Fruit fly (Drosophila melanogaster) whole organism, embryonic: Measurements from ENCODE around the gene MtnE.

ENCODE experiments used
- Antp ChIP-seq: fragments of 200-800 bp; sonication (Bioruptor generic); optimal IDR thresholded peaks from 3 replicates; lab custom pipeline; 2016; ENCODE audit warnings: missing biosample characterization, missing genetic modification characterization
- CG12391 ChIP-seq: fragments of 200-800 bp; sonication (Bioruptor generic); optimal IDR thresholded peaks from 3 replicates; lab custom pipeline; 2018; ENCODE audit warnings: missing biosample characterization, mild to moderate bottlenecking, missing genetic modification characterization, moderate library complexity
- CG12942 ChIP-seq: fragments of 200-800 bp; sonication (Bioruptor generic); optimal IDR thresholded peaks from 3 replicates; lab custom pipeline; 2016; ENCODE audit warnings: missing biosample characterization, missing genetic modification characterization
- CG14014 ChIP-seq: fragments of 200-800 bp; sonication (Bioruptor generic); IDR thresholded peaks from 2 replicates; pipeline ENCODE4 v1.3.6; 2022; ENCODE audit warnings: missing biosample characterization, missing genetic modification characterization
- CG14710 ChIP-seq: fragments of 200-800 bp; sonication (Bioruptor generic); optimal IDR thresholded peaks from 3 replicates; lab custom pipeline; 2019; ENCODE audit warnings: missing biosample characterization, mild to moderate bottlenecking, missing genetic modification characterization, moderate library complexity
- CG15514 ChIP-seq: fragments of 200-800 bp; sonication (Bioruptor generic); optimal IDR thresholded peaks from 3 replicates; lab custom pipeline; 2017; ENCODE audit warnings: missing biosample characterization, missing genetic modification characterization, mild to moderate bottlenecking, moderate library complexity, missing genetic modification reagents
- CG17385 ChIP-seq: fragments of 200-800 bp; sonication (Bioruptor generic); optimal IDR thresholded peaks from 3 replicates; lab custom pipeline; 2018; ENCODE audit warnings: missing biosample characterization, mild to moderate bottlenecking, missing genetic modification characterization
- CG17829 ChIP-seq: fragments of 200-800 bp; optimal IDR thresholded peaks from 2 replicates; lab custom pipeline; 2019; ENCODE audit warnings: missing biosample characterization, mild to moderate bottlenecking, missing genetic modification characterization, moderate library complexity
- CG1792 ChIP-seq: fragments of 200-800 bp; sonication (Bioruptor generic); optimal IDR thresholded peaks from 2 replicates; lab custom pipeline; 2016; ENCODE audit warnings: missing biosample characterization, missing genetic modification characterization
- CG18262 ChIP-seq: fragments of 200-800 bp; optimal IDR thresholded peaks from 3 replicates; lab custom pipeline; 2019; ENCODE audit warnings: missing biosample characterization, mild to moderate bottlenecking, missing genetic modification characterization, moderate library complexity
- CG2712 ChIP-seq: fragments of 200-800 bp; optimal IDR thresholded peaks from 3 replicates; lab custom pipeline; 2019; ENCODE audit warnings: missing biosample characterization, mild to moderate bottlenecking, missing genetic modification characterization, moderate library complexity
- CG6683 ChIP-seq: fragments of 200-800 bp; sonication (Bioruptor generic); optimal IDR thresholded peaks from 2 replicates; lab custom pipeline; 2017; ENCODE audit warnings: missing biosample characterization, mild to moderate bottlenecking, missing genetic modification characterization, missing genetic modification reagents
- CG8089 ChIP-seq: fragments of 200-800 bp; sonication (Bioruptor generic); optimal IDR thresholded peaks from 3 replicates; lab custom pipeline; 2016; ENCODE audit warnings: missing biosample characterization, missing genetic modification characterization
- CG8944 ChIP-seq: fragments of 200-800 bp; sonication (Bioruptor generic); optimal IDR thresholded peaks from 3 replicates; lab custom pipeline; 2016; ENCODE audit warnings: missing biosample characterization, missing genetic modification characterization
- CG9609 ChIP-seq: fragments of 200-800 bp; sonication (Bioruptor generic); optimal IDR thresholded peaks from 3 replicates; lab custom pipeline; 2016; ENCODE audit warnings: missing biosample characterization, missing genetic modification characterization
- Deaf1 ChIP-seq: fragments of 200-800 bp; optimal IDR thresholded peaks from 3 replicates; lab custom pipeline; 2019; ENCODE audit warnings: missing biosample characterization, mild to moderate bottlenecking, missing genetic modification characterization, moderate library complexity
- Drgx ChIP-seq: fragments of 200-800 bp; sonication (Bioruptor generic); IDR thresholded peaks from 2 replicates; pipeline ENCODE4 v1.3.6; 2022; ENCODE audit warnings: missing biosample characterization, missing genetic modification characterization
- E2f1 ChIP-seq: fragments of 200-800 bp; sonication (Bioruptor generic); IDR thresholded peaks from 2 replicates; pipeline ENCODE4 v1.3.6; 2022; ENCODE audit warnings: missing biosample characterization, missing genetic modification characterization
- Hey ChIP-seq: fragments of 200-800 bp; sonication (Bioruptor generic); optimal IDR thresholded peaks from 3 replicates; lab custom pipeline; 2018; ENCODE audit warnings: missing biosample characterization, mild to moderate bottlenecking, missing genetic modification characterization
- HmgZ ChIP-seq: fragments of 200-800 bp; sonication (Bioruptor generic); optimal IDR thresholded peaks from 2 replicates; lab custom pipeline; 2018; ENCODE audit warnings: missing biosample characterization, mild to moderate bottlenecking, missing genetic modification characterization
- Kr ChIP-seq: fragments of 200-800 bp; sonication (Bioruptor generic); optimal IDR thresholded peaks from 2 replicates; lab custom pipeline; 2017; ENCODE audit warnings: missing biosample characterization, mild to moderate bottlenecking, missing genetic modification characterization
- Meics ChIP-seq: fragments of 200-800 bp; sonication (Bioruptor generic); optimal IDR thresholded peaks from 2 replicates; lab custom pipeline; 2017; ENCODE audit warnings: missing biosample characterization, mild to moderate bottlenecking, missing genetic modification characterization
- Mes4 ChIP-seq: fragments of 200-800 bp; sonication (Bioruptor generic); optimal IDR thresholded peaks from 2 replicates; lab custom pipeline; 2016; ENCODE audit warnings: missing biosample characterization, missing genetic modification characterization
- Neu2 ChIP-seq: fragments of 200-800 bp; sonication (Bioruptor generic); optimal IDR thresholded peaks from 3 replicates; lab custom pipeline; 2016; ENCODE audit warnings: missing biosample characterization, missing genetic modification characterization, borderline replicate concordance
- Nf-YC ChIP-seq: fragments of 200-800 bp; optimal IDR thresholded peaks from 3 replicates; lab custom pipeline; 2019; ENCODE audit warnings: missing biosample characterization, mild to moderate bottlenecking, missing genetic modification characterization, moderate library complexity
- NfI ChIP-seq: fragments of 200-800 bp; sonication (Bioruptor generic); optimal IDR thresholded peaks from 3 replicates; lab custom pipeline; 2018; ENCODE audit warnings: missing biosample characterization, mild to moderate bottlenecking, missing genetic modification characterization, moderate library complexity
- Poxn ChIP-seq: fragments of 200-800 bp; sonication (Bioruptor generic); IDR thresholded peaks from 2 replicates; pipeline ENCODE4 v1.3.6; 2022; ENCODE audit warnings: missing biosample characterization, missing genetic modification characterization
- Rx ChIP-seq: fragments of 200-800 bp; sonication (Bioruptor generic); IDR thresholded peaks from 2 replicates; pipeline ENCODE4 v1.3.6; 2022; ENCODE audit warnings: missing biosample characterization, missing genetic modification characterization
- ac ChIP-seq: fragments of 200-800 bp; sonication (Bioruptor generic); optimal IDR thresholded peaks from 3 replicates; lab custom pipeline; 2017; ENCODE audit warnings: missing biosample characterization, mild to moderate bottlenecking, missing genetic modification characterization
- amos ChIP-seq: fragments of 200-800 bp; sonication (Bioruptor generic); IDR thresholded peaks from 2 replicates; pipeline ENCODE4 v1.3.6; 2022; ENCODE audit warnings: missing biosample characterization, missing genetic modification characterization; ENCODE audit not compliant: partially characterized antibody
- ato ChIP-seq: fragments of 200-800 bp; sonication (Bioruptor generic); IDR thresholded peaks from 2 replicates; pipeline ENCODE4 v1.3.6; 2022; ENCODE audit warnings: missing biosample characterization, missing genetic modification characterization; ENCODE audit not compliant: partially characterized antibody
- bigmax ChIP-seq: fragments of 200-800 bp; sonication (Bioruptor generic); optimal IDR thresholded peaks from 2 replicates; lab custom pipeline; 2018; ENCODE audit warnings: missing biosample characterization, mild to moderate bottlenecking, missing genetic modification characterization
- cad ChIP-seq: fragments of >200 bp; optimal IDR thresholded peaks from 2 replicates; lab custom pipeline; 2017; ENCODE audit warnings: missing biosample characterization, missing genetic modification characterization
- crol ChIP-seq: fragments of 200-800 bp; sonication (Bioruptor generic); IDR thresholded peaks from 2 replicates; pipeline ENCODE4 v1.3.6; 2022; ENCODE audit warnings: missing biosample characterization, missing genetic modification characterization
- kay ChIP-seq: fragments of 200-800 bp; sonication (Bioruptor generic); optimal IDR thresholded peaks from 2 replicates; lab custom pipeline; 2016; ENCODE audit warnings: missing biosample characterization, missing genetic modification characterization
- lilli ChIP-seq: fragments of 200-800 bp; sonication (Bioruptor generic); optimal IDR thresholded peaks from 3 replicates; lab custom pipeline; 2016; ENCODE audit warnings: missing biosample characterization, missing genetic modification characterization
- maf-S ChIP-seq: fragments of 200-800 bp; sonication (Bioruptor generic); optimal IDR thresholded peaks from 2 replicates; lab custom pipeline; 2016; ENCODE audit warnings: missing biosample characterization, missing genetic modification characterization
- odd ChIP-seq: fragments of 200-800 bp; sonication (Bioruptor generic); optimal IDR thresholded peaks from 2 replicates; lab custom pipeline; 2017; ENCODE audit warnings: missing biosample characterization, mild to moderate bottlenecking, missing genetic modification characterization
- pzg ChIP-seq: fragments of 200-800 bp; sonication (Bioruptor generic); optimal IDR thresholded peaks from 3 replicates; lab custom pipeline; 2018; ENCODE audit warnings: missing biosample characterization, mild to moderate bottlenecking, missing genetic modification characterization, moderate library complexity
- row ChIP-seq: fragments of 200-800 bp; sonication (Bioruptor generic); IDR thresholded peaks from 3 replicates; pipeline ENCODE4 v1.3.6; 2022; ENCODE audit warnings: missing biosample characterization, missing genetic modification characterization
- sens-2 ChIP-seq: fragments of 200-800 bp; sonication (Bioruptor generic); IDR thresholded peaks from 2 replicates; pipeline ENCODE4 v1.3.6; 2022; ENCODE audit warnings: missing biosample characterization, missing genetic modification characterization
- sim ChIP-seq: fragments of 200-800 bp; sonication (Bioruptor generic); IDR thresholded peaks from 2 replicates; pipeline ENCODE4 v1.3.6; 2022; ENCODE audit warnings: missing biosample characterization, missing genetic modification characterization
- sr ChIP-seq: fragments of 200-800 bp; sonication (Bioruptor generic); IDR thresholded peaks from 3 replicates; pipeline ENCODE4 v1.3.6; 2022; ENCODE audit warnings: missing biosample characterization, missing genetic modification characterization
- tio ChIP-seq: fragments of 200-800 bp; sonication (Bioruptor generic); optimal IDR thresholded peaks from 2 replicates; lab custom pipeline; 2017; ENCODE audit warnings: missing biosample characterization, missing genetic modification characterization, inconsistent platforms
- trh ChIP-seq: fragments of 200-800 bp; sonication (Bioruptor generic); optimal IDR thresholded peaks from 2 replicates; lab custom pipeline; 2016; ENCODE audit warnings: missing biosample characterization, missing genetic modification characterization
- unc-4 ChIP-seq: fragments of 200-800 bp; sonication (Bioruptor generic); IDR thresholded peaks from 2 replicates; pipeline ENCODE4 v1.3.6; 2022; ENCODE audit warnings: missing biosample characterization, missing genetic modification characterization; ENCODE audit not compliant: partially characterized antibody
- usp ChIP-seq: fragments of >200 bp; optimal IDR thresholded peaks from 2 replicates; lab custom pipeline; 2017; ENCODE audit warnings: missing biosample characterization, missing genetic modification characterization
- vfl ChIP-seq: fragments of 200-800 bp; sonication (Bioruptor generic); optimal IDR thresholded peaks from 2 replicates; lab custom pipeline; 2016; ENCODE audit warnings: missing biosample characterization, missing genetic modification characterization
- zen ChIP-seq: fragments of 200-800 bp; sonication (Bioruptor generic); optimal IDR thresholded peaks from 3 replicates; lab custom pipeline; 2018; ENCODE audit warnings: missing biosample characterization, mild to moderate bottlenecking, missing genetic modification characterization, moderate library complexity

Gene MtnE

DNA sequence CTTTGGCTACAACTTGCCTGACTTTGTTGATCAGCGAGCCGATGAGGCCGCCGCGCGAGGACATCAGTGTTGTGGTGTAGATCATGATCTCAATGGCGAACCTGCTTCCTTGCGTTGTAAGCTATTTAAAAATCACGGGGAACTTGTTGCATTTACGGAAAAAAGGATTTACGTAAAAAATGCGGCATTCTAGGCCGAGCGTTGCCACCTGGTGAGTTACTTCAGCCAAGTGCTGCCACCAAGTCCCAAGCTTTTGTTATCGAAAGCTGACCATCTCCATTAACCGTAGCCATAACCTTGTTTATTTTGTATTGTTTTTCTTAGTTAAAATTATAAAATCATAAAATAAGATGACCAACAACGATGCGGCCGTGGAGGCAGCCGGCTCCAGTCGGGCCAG is 42.3 kb upstream of the MtnE start, which contains the start of the genes TFAM and CG5412 (continued):
- TF ChIP-seq CG2712 (tag; lab: Kevin White, UChicago), result no peak
- TF ChIP-seq CG14710 (tag; lab: Kevin White, UChicago), result peak; percentile 21
- no peak for TF ChIP-seq CG8089 (GFP tag; lab: Kevin White, UChicago)
- TF ChIP-seq Kr (GFP tag; lab: Kevin White, UChicago), result no peak
- no peak for TF ChIP-seq E2f1 (GFP tag; lab: Robert Waterston, UW)
- TF ChIP-seq CG1792 (GFP tag; lab: Kevin White, UChicago), result no peak

dm6 chr3R:20574535-20574980 is 40.1 kb upstream of the MtnE start:
- peak; percentile 17 for TF ChIP-seq vfl (GFP tag; lab: Kevin White, UChicago)
- no peak for TF ChIP-seq trh (GFP tag; lab: Kevin White, UChicago)
- TF ChIP-seq HmgZ (tag; lab: Kevin White, UChicago), result peak; percentile 60
- no peak for TF ChIP-seq Poxn (GFP tag; lab: Robert Waterston, UW)
- peak; percentile 75 for TF ChIP-seq sens-2 (GFP tag; lab: Robert Waterston, UW)
- peak; percentile 90 for TF ChIP-seq Hey (tag; lab: Kevin White, UChicago)
- TF ChIP-seq unc-4 (GFP tag; lab: Robert Waterston, UW), result 0 out of 2 replicates have a peak, but pooled peaks have one; percentile 38
- no peak for TF ChIP-seq cad (GFP tag; lab: Kevin White, UChicago)
- TF ChIP-seq lilli (GFP tag; lab: Kevin White, UChicago), result peak; percentile 73
- TF ChIP-seq kay, result peak; percentile 5
- no peak for TF ChIP-seq Neu2
- peak; percentile 53 for TF ChIP-seq CG17385 (GFP tag; lab: Kevin White, UChicago)
- peak; percentile 51 for TF ChIP-seq CG15514 (GFP tag; lab: Kevin White, UChicago)
- TF ChIP-seq CG6683 (GFP tag; lab: Kevin White, UChicago), result no peak
- TF ChIP-seq Deaf1 (tag; lab: Kevin White, UChicago), result peak; percentile 53
- TF ChIP-seq CG18262 (tag; lab: Kevin White, UChicago), result no peak
- peak; percentile 14; the same call in 1 of the 3 replicates for TF ChIP-seq row (GFP tag; lab: Robert Waterston, UW)
- peak; percentile 56 for TF ChIP-seq bigmax (GFP tag; lab: Kevin White, UChicago)
- no peak for TF ChIP-seq CG12391 (tag; lab: Kevin White, UChicago)
- peak; percentile 38 for TF ChIP-seq Nf-YC (tag; lab: Kevin White, UChicago)
- no peak for TF ChIP-seq CG12942 (GFP tag; lab: Kevin White, UChicago)
- TF ChIP-seq NfI (GFP tag; lab: Kevin White, UChicago), result peak; percentile 24
- peak; percentile 36 for TF ChIP-seq zen (tag; lab: Kevin White, UChicago)
- TF ChIP-seq CG2712 (tag; lab: Kevin White, UChicago), result peak; percentile 4
- TF ChIP-seq Antp (GFP tag; lab: Kevin White, UChicago), result peak; percentile 19
- no peak for TF ChIP-seq crol (GFP tag; lab: Robert Waterston, UW)
- TF ChIP-seq sim (GFP tag; lab: Robert Waterston, UW), result no peak
- TF ChIP-seq usp (GFP tag; lab: Kevin White, UChicago), result no peak
- TF ChIP-seq CG17829 (tag; lab: Kevin White, UChicago), result peak; percentile 65
- no peak for TF ChIP-seq ac (GFP tag; lab: Kevin White, UChicago)
- TF ChIP-seq pzg, result peak; percentile 12
- no peak for TF ChIP-seq Rx
- peak; percentile 22 for TF ChIP-seq odd (GFP tag; lab: Kevin White, UChicago)
- TF ChIP-seq ato (GFP tag; lab: Robert Waterston, UW), result 0 out of 2 replicates have a peak, but pooled peaks have one; percentile 12
- no peak for TF ChIP-seq tio (GFP tag; lab: Kevin White, UChicago)
- TF ChIP-seq amos (GFP tag; lab: Robert Waterston, UW), result peak; percentile 39; the same call in 1 of the 2 replicates
- TF ChIP-seq CG14014 (GFP tag; lab: Robert Waterston, UW), result peak; percentile 12; the same call in 1 of the 2 replicates
- TF ChIP-seq CG8944 (GFP tag; lab: Kevin White, UChicago), result no peak
- TF ChIP-seq CG9609, result no peak
- peak; percentile 7 for TF ChIP-seq Meics
- TF ChIP-seq sr (GFP tag; lab: Robert Waterston, UW), result no peak
- TF ChIP-seq Drgx (GFP tag; lab: Robert Waterston, UW), result 0 out of 2 replicates have a peak, but pooled peaks have one; percentile 15
- TF ChIP-seq Mes4 (GFP tag; lab: Kevin White, UChicago), result no peak
- TF ChIP-seq maf-S (GFP tag; lab: Kevin White, UChicago), result peak; percentile 22
